Fruit fly (Drosophila melanogaster) whole organism, pupa: ENCODE data around the gene CG12084.

Experiments used
- CG10348 ChIP-seq: fragments of 200-800 bp; sonication (Bioruptor generic); IDR thresholded peaks from 2 replicates; pipeline ENCODE4 v1.3.6; 2022; ENCODE audit warnings: missing biosample characterization, missing genetic modification characterization
- CG17806 ChIP-seq: fragments of 200-800 bp; sonication (Bioruptor generic); optimal IDR thresholded peaks from 2 replicates; lab custom pipeline; 2018; ENCODE audit warnings: missing biosample characterization, mild to moderate bottlenecking, missing genetic modification characterization, moderate library complexity
- D1 ChIP-seq: fragments of 200-800 bp; sonication (Bioruptor generic); optimal IDR thresholded peaks from 2 replicates; lab custom pipeline; 2018; ENCODE audit warnings: missing biosample characterization, mild to moderate bottlenecking, missing genetic modification characterization, moderate library complexity
- fd96Ca ChIP-seq: fragments of 200-800 bp; sonication (Bioruptor generic); IDR thresholded peaks from 3 replicates; pipeline ENCODE4 v1.3.6; 2022; ENCODE audit warnings: missing biosample characterization, missing genetic modification characterization

DNA sequence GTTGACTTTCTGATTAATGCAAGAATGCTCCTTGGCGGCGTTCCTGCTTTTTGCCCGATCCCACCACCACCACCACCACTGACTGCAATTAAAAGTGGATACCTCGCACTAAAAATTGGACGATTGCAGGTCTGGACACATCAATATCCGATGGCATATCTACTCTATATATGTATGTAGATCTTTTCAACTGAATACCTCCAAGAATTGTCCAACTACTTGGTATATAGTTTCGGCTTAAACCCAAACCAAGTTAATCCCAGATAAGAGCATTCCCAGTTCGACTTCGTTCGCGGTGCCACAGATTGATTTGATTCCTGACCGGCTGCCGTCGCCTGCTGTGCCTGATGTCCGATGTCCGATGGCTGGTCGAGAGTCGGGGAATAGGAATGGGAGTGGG is 11.7 kb downstream of the CG12084 start:
- TF ChIP-seq fd96Ca: peak; percentile 15; the same call in 1 of the 3 replicates
- peak; percentile 41 for TF ChIP-seq CG17806 (tag; lab: Kevin White, UChicago)
- no peak for TF ChIP-seq D1
- TF ChIP-seq CG10348 (GFP tag; lab: Robert Waterston, UW): no peak
